Worm (Caenorhabditis elegans) whole organism, late embryonic: ENCODE measurements around the gene C05C10.7.
A peak's percentile ranks its signal among the peaks of the same experiment; 100 is the strongest.

ENCODE experiments used
- C08G9.2 ChIP-seq: sonication (generic microtip); optimal IDR thresholded peaks from 2 replicates; lab custom pipeline; 2016; ENCODE audit warnings: mild to moderate bottlenecking, missing genetic modification characterization, moderate library complexity, missing compliant biosample characterization
- C38D4.7 ChIP-seq: fragments of 200-800 bp; sonication (Bioruptor generic); optimal IDR thresholded peaks from 2 replicates; lab custom pipeline; 2018; ENCODE audit warnings: mild to moderate bottlenecking, missing genetic modification characterization, moderate library complexity, missing compliant biosample characterization
- Y22D7AL.16 ChIP-seq: sonication (generic microtip); optimal IDR thresholded peaks from 2 replicates; lab custom pipeline; 2016; ENCODE audit warnings: missing genetic modification characterization, missing compliant biosample characterization
- ahr-1 ChIP-seq: sonication (generic microtip); optimal IDR thresholded peaks from 2 replicates; lab custom pipeline; 2016; ENCODE audit warnings: missing genetic modification characterization, missing compliant biosample characterization
- ceh-14 ChIP-seq: sonication (generic microtip); optimal IDR thresholded peaks from 2 replicates; lab custom pipeline; 2016; ENCODE audit warnings: missing genotype, missing genetic modification characterization, missing compliant biosample characterization
- ceh-18 ChIP-seq: sonication (generic microtip); optimal IDR thresholded peaks from 2 replicates; lab custom pipeline; 2016; ENCODE audit warnings: missing genetic modification characterization, missing compliant biosample characterization
- ceh-19 ChIP-seq: fragments of 200-800 bp; sonication (Bioruptor generic); optimal IDR thresholded peaks from 2 replicates; lab custom pipeline; 2018; ENCODE audit warnings: mild to moderate bottlenecking, missing genetic modification characterization, missing compliant biosample characterization
- ceh-2 ChIP-seq: sonication (generic microtip); optimal IDR thresholded peaks from 2 replicates; lab custom pipeline; 2016; ENCODE audit warnings: missing genotype, missing genetic modification characterization, missing compliant biosample characterization
- ceh-22 ChIP-seq: sonication (generic microtip); optimal IDR thresholded peaks from 2 replicates; lab custom pipeline; 2017; ENCODE audit warnings: missing biosample characterization, missing genetic modification characterization
- ceh-45 ChIP-seq: fragments of 200-800 bp; sonication (Bioruptor generic); IDR thresholded peaks from 2 replicates; pipeline ENCODE4 v1.3.6; 2022; ENCODE audit warnings: missing genetic modification reagents, missing genetic modification characterization, missing compliant biosample characterization
- ceh-48 ChIP-seq: sonication (generic microtip); optimal IDR thresholded peaks from 2 replicates; lab custom pipeline; 2016; ENCODE audit warnings: missing genetic modification characterization, inconsistent platforms, missing compliant biosample characterization
- ceh-6 ChIP-seq: fragments of 200-800 bp; sonication (Bioruptor generic); optimal IDR thresholded peaks from 2 replicates; lab custom pipeline; 2018; ENCODE audit warnings: mild to moderate bottlenecking, missing genetic modification characterization, missing compliant biosample characterization
- elt-2 ChIP-seq: sonication (generic microtip); optimal IDR thresholded peaks from 2 replicates; lab custom pipeline; 2016; ENCODE audit warnings: missing genetic modification reagents, missing genetic modification characterization, missing compliant biosample characterization
- elt-4 ChIP-seq: sonication (generic microtip); optimal IDR thresholded peaks from 2 replicates; lab custom pipeline; 2016; ENCODE audit warnings: missing genetic modification characterization, missing compliant biosample characterization
- ets-4 ChIP-seq: sonication (generic microtip); optimal IDR thresholded peaks from 2 replicates; lab custom pipeline; 2016; ENCODE audit warnings: missing genetic modification characterization, missing compliant biosample characterization
- eyg-1 ChIP-seq: sonication (generic microtip); optimal IDR thresholded peaks from 2 replicates; lab custom pipeline; 2016; ENCODE audit warnings: missing genotype, missing genetic modification characterization, missing compliant biosample characterization
- fax-1 ChIP-seq: sonication (generic microtip); optimal IDR thresholded peaks from 2 replicates; lab custom pipeline; 2016; ENCODE audit warnings: missing genotype, missing genetic modification characterization, missing compliant biosample characterization
- fkh-6 ChIP-seq: sonication (generic microtip); optimal IDR thresholded peaks from 2 replicates; lab custom pipeline; 2016; ENCODE audit warnings: missing genetic modification characterization, missing compliant biosample characterization
- gmeb-2 ChIP-seq: sonication (generic microtip); optimal IDR thresholded peaks from 2 replicates; lab custom pipeline; 2016; ENCODE audit warnings: missing genetic modification characterization, inconsistent platforms, missing compliant biosample characterization
- hlh-13 ChIP-seq: fragments of 200-800 bp; sonication (Bioruptor generic); optimal IDR thresholded peaks from 2 replicates; lab custom pipeline; 2018; ENCODE audit warnings: mild to moderate bottlenecking, missing genetic modification characterization, missing compliant biosample characterization
- hlh-15 ChIP-seq: sonication (generic microtip); optimal IDR thresholded peaks from 2 replicates; lab custom pipeline; 2016; ENCODE audit warnings: missing genetic modification characterization, missing compliant biosample characterization
- hlh-30 ChIP-seq: sonication (generic microtip); optimal IDR thresholded peaks from 2 replicates; lab custom pipeline; 2017; ENCODE audit warnings: antibody characterized with exemption, missing genetic modification characterization, missing compliant biosample characterization; ENCODE audit not compliant: insufficient read depth
- hlh-6 ChIP-seq: sonication (generic microtip); optimal IDR thresholded peaks from 2 replicates; lab custom pipeline; 2016; ENCODE audit warnings: missing genotype, missing genetic modification characterization, missing compliant biosample characterization
- hlh-8 ChIP-seq: sonication (generic microtip); optimal IDR thresholded peaks from 2 replicates; lab custom pipeline; 2016; ENCODE audit warnings: missing genotype, missing genetic modification characterization, missing compliant biosample characterization
- lim-6 ChIP-seq: sonication (generic microtip); optimal IDR thresholded peaks from 2 replicates; lab custom pipeline; 2016; ENCODE audit warnings: missing genetic modification characterization, missing compliant biosample characterization
- lin-11 ChIP-seq: fragments of 200-800 bp; sonication (Bioruptor generic); optimal IDR thresholded peaks from 2 replicates; lab custom pipeline; 2018; ENCODE audit warnings: mild to moderate bottlenecking, missing genetic modification characterization, missing compliant biosample characterization
- madf-2 ChIP-seq: sonication (generic microtip); optimal IDR thresholded peaks from 2 replicates; lab custom pipeline; 2017; ENCODE audit warnings: missing genetic modification characterization, missing compliant biosample characterization
- mec-3 ChIP-seq: sonication (generic microtip); optimal IDR thresholded peaks from 2 replicates; lab custom pipeline; 2016; ENCODE audit warnings: borderline replicate concordance, missing genetic modification characterization, missing compliant biosample characterization
- nfya-1 ChIP-seq: sonication (generic microtip); optimal IDR thresholded peaks from 2 replicates; lab custom pipeline; 2017; ENCODE audit warnings: missing genetic modification characterization, mild to moderate bottlenecking, missing compliant biosample characterization, antibody characterized with exemption, moderate library complexity
- nhr-232 ChIP-seq: sonication (generic microtip); optimal IDR thresholded peaks from 2 replicates; lab custom pipeline; 2016; ENCODE audit warnings: missing genetic modification characterization, missing compliant biosample characterization
- npax-4 ChIP-seq: sonication (generic microtip); optimal IDR thresholded peaks from 2 replicates; lab custom pipeline; 2016; ENCODE audit warnings: missing genetic modification characterization, missing compliant biosample characterization
- pha-2 ChIP-seq: sonication (generic microtip); optimal IDR thresholded peaks from 2 replicates; lab custom pipeline; 2017; ENCODE audit warnings: mild to moderate bottlenecking, missing genetic modification characterization, missing compliant biosample characterization
- pha-4 ChIP-seq: fragments of 150-350 bp; optimal IDR thresholded peaks from 2 replicates; lab custom pipeline; 2018; ENCODE audit warnings: missing biosample characterization, missing genetic modification reagents, missing genetic modification characterization
- pros-1 ChIP-seq: fragments of 150-350 bp; optimal IDR thresholded peaks from 2 replicates; lab custom pipeline; 2014; ENCODE audit warnings: missing biosample characterization, missing genetic modification reagents, missing genetic modification characterization
- ref-2 ChIP-seq: sonication (generic microtip); optimal IDR thresholded peaks from 2 replicates; lab custom pipeline; 2016; ENCODE audit warnings: missing genetic modification characterization, missing compliant biosample characterization
- sdc-2 ChIP-seq: sonication (generic microtip); optimal IDR thresholded peaks from 2 replicates; lab custom pipeline; 2016; ENCODE audit warnings: missing genotype, missing genetic modification characterization, missing compliant biosample characterization
- sox-2 ChIP-seq: fragments of 200-800 bp; sonication (Bioruptor generic); IDR thresholded peaks from 2 replicates; pipeline ENCODE4 v1.3.6; 2022; ENCODE audit warnings: missing genetic modification reagents, missing genetic modification characterization, missing compliant biosample characterization
- tbx-2 ChIP-seq: sonication (generic microtip); optimal IDR thresholded peaks from 2 replicates; lab custom pipeline; 2016; ENCODE audit warnings: missing genetic modification characterization, missing compliant biosample characterization
- tbx-7 ChIP-seq: sonication (generic microtip); optimal IDR thresholded peaks from 2 replicates; lab custom pipeline; 2016; ENCODE audit warnings: missing genotype, missing genetic modification characterization, missing compliant biosample characterization
- ttx-3 ChIP-seq: sonication (generic microtip); optimal IDR thresholded peaks from 2 replicates; lab custom pipeline; 2016; ENCODE audit warnings: missing genetic modification reagents, missing genetic modification characterization, missing compliant biosample characterization
- unc-3 ChIP-seq, 2 experiments: fragments of 200-800 bp in 1 of 2; sonication (Bioruptor generic) in 1 of 2; sonication (generic microtip) in 1 of 2; conservative IDR thresholded peaks in 1 of 2; optimal IDR thresholded peaks in 1 of 2; 2 replicates each; pipeline versions ENCODE4 v1.3.6 to Lab custom; 2016 to 2022; ENCODE audit warnings: missing compliant biosample characterization in 2 of 2, missing genetic modification characterization in 2 of 2, missing genetic modification reagents in 1 of 2
- unc-42 ChIP-seq: sonication (generic microtip); optimal IDR thresholded peaks from 2 replicates; lab custom pipeline; 2016; ENCODE audit warnings: missing genotype, missing genetic modification characterization, missing compliant biosample characterization
- unc-55 ChIP-seq: sonication (generic microtip); optimal IDR thresholded peaks from 2 replicates; lab custom pipeline; 2017; ENCODE audit warnings: missing biosample characterization, missing genetic modification reagents, missing genetic modification characterization
- ztf-16 ChIP-seq: sonication (generic microtip); optimal IDR thresholded peaks from 2 replicates; lab custom pipeline; 2017; ENCODE audit warnings: missing genetic modification characterization, missing compliant biosample characterization

The C05C10.7 gene

DNA sequence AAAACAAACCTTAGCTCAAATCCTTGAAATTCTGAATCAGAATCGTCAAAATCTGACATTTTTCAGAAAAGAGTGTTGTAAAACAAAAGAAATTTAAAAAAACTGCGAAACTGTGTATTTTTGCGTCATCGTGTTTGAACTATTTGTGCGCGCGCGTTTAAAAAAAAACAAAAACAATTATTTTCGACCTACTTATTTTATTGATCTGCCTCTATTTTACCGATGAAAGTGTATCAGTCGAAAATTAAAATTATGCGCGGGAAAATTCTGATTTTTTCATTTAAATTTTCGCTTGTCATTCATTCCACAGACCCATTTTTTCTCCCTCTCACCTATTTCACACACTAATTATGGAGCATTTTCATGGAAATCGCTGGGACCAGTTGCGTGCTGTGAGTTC lies at the start of gene C05C10.7, which contains the start of gene C05C10.5:
Gene C05C10.7 (minus strand): TSS at position 95 of the 400 bp plus-strand sequence.
Gene C05C10.5 (plus strand): TSS at position 164 of the 400 bp plus-strand sequence.
- TF ChIP-seq pha-4 (tag; lab: Kevin White, UChicago) (no peak), elt-2 (tag; lab: Kevin White, UChicago) (no peak), unc-3 (GFP tag; conservative IDR thresholded peaks at IDR 0.05; lab: Robert Waterston, UW) (no peak), unc-3 (tag; optimal IDR thresholded peaks at IDR 0.05; lab: Kevin White, UChicago) (no peak), npax-4 (no peak), fkh-6 (no peak), tbx-7 (tag; lab: Kevin White, UChicago) (no peak), fax-1 (tag; lab: Kevin White, UChicago) (no peak), ztf-16 (tag; lab: Kevin White, UChicago) (no peak), unc-55 (no peak), nhr-232 (no peak)

DNA sequence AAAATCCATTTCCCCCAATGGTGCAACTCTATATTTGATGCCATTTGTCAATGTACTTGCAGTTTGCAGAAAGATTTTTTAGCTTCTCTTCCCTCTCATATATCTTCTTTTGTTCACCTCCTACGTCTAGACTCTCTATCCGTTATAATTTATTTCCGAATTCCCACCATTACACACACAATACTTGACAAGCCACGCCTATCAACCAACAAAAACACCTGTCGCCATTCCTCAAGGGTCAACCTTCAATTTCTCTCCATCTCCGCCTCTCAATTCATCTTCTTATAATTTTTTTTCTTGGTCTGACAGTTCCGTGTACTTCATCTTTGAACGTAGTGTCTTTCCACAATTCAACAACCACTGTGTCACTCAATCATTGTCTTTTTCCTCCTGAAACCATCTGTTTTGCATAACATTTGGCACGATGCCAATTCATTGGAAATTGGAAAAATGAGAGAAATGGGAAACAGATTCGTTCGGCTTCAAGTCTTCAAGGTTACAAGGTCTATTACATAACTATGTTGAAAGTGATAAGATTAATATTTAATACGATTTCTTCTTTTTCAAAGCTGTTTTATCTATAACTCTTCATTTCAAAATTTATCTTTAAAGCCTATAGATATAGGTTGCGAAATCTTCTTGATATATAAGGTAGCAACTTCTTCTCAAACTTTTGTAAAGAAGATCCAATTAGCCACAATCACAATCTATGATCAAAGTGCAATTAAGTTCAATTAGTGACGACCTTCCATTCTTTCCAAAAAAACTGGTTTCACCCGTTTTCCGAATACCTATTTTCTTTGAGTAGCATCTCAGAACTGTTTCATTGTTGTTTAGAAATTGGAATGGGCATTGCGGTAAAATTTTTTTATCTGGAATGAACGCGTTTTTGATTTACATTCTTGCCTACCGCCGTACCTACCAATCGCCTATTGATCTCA lies 48.1 kb upstream of the C05C10.7 start:
- no peak for TF ChIP-seq hlh-15 (tag; lab: Kevin White, UChicago)
- no peak for TF ChIP-seq lin-11 (tag; lab: Kevin White, UChicago)
- no peak for TF ChIP-seq ceh-6 (GFP tag; lab: Kevin White, UChicago)
- no peak for TF ChIP-seq nfya-1 (tag; lab: Kevin White, UChicago)
- no peak for TF ChIP-seq ceh-22 (tag; lab: Kevin White, UChicago)
- peak; percentile 16 for TF ChIP-seq ceh-18 (tag; lab: Kevin White, UChicago)
- TF ChIP-seq ttx-3 = no peak
- no peak for TF ChIP-seq mec-3 (tag; lab: Kevin White, UChicago)
- no peak for TF ChIP-seq lim-6 (tag; lab: Kevin White, UChicago)
- TF ChIP-seq hlh-8 = peak; percentile 27
- TF ChIP-seq ref-2 (tag; lab: Kevin White, UChicago) = no peak
- no peak for TF ChIP-seq tbx-7 (tag; lab: Kevin White, UChicago)
- TF ChIP-seq pha-4 (tag; lab: Kevin White, UChicago) = no peak
- no peak for TF ChIP-seq elt-4 (tag; lab: Kevin White, UChicago)
- TF ChIP-seq ceh-14 (tag; lab: Kevin White, UChicago) = no peak

DNA sequence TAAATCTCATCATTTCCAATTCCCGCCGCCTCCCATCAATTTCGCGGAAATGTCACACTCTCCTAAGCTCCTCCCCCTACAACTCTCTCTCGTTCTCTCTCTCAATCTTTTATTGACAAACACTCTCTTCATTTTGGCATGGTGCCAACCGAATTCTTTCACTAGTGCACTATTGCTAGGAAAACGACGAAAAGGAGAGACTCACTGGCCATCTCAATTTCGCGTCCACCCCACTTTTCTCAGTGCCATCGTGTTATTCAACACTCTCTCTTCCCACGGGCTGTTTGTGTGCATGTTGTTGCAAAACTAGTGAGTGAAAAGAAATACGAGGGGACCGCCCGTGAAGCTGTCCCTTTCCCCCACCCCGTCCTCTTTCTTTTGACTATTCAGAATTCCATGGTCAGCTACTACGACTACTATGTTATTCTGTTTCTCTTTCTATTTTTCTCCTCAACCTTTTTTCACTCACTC lies 46.1 kb upstream of the C05C10.7 start:
- TF ChIP-seq ahr-1 (tag; lab: Kevin White, UChicago) (no peak), lim-6 (tag; lab: Kevin White, UChicago) (no peak), pros-1 (tag; lab: Kevin White, UChicago) (peak; percentile 4), unc-55 (peak; percentile 84), Y22D7AL.16 (tag; lab: Kevin White, UChicago) (no peak), hlh-30 (tag; lab: Kevin White, UChicago) (no peak), sox-2 (GFP tag; lab: Robert Waterston, UW) (no peak), madf-2 (tag; lab: Kevin White, UChicago) (no peak), ref-2 (tag; lab: Kevin White, UChicago) (peak; percentile 32), hlh-13 (no peak), ceh-14 (tag; lab: Kevin White, UChicago) (peak; percentile 45), ceh-48 (tag; lab: Kevin White, UChicago) (peak; percentile 29), ceh-19 (GFP tag; lab: Kevin White, UChicago) (peak; percentile 45), hlh-6 (peak; percentile 13), ceh-22 (tag; lab: Kevin White, UChicago) (peak; percentile 31), C08G9.2 (peak; percentile 37), tbx-2 (tag; lab: Kevin White, UChicago) (peak; percentile 36), fax-1 (tag; lab: Kevin White, UChicago) (peak; percentile 24), sdc-2 (tag; lab: Kevin White, UChicago) (peak; percentile 39), nhr-232 (no peak), mec-3 (tag; lab: Kevin White, UChicago) (no peak), unc-42 (tag; lab: Kevin White, UChicago) (peak; percentile 78), ceh-18 (tag; lab: Kevin White, UChicago) (peak; percentile 93), ceh-2 (peak; percentile 30), nfya-1 (tag; lab: Kevin White, UChicago) (peak; percentile 22), fkh-6 (no peak), gmeb-2 (tag; lab: Kevin White, UChicago) (no peak), ets-4 (tag; lab: Kevin White, UChicago) (no peak), pha-2 (tag; lab: Kevin White, UChicago) (no peak), C38D4.7 (GFP tag; lab: Kevin White, UChicago) (no peak), eyg-1 (tag; lab: Kevin White, UChicago) (no peak), ceh-45 (no peak), pha-4 (tag; lab: Kevin White, UChicago) (no peak)
